Worm (Caenorhabditis elegans): ENCODE data around the gene C12D8.20.

ce11 chrV:10239861-10240260 lies 17.8 kb downstream of the C12D8.20 start, which contains the start of gene fipr-8:
- TF ChIP-seq jun-1 (tag; optimal IDR thresholded peaks at IDR 0.05), result no peak
- no peak for TF ChIP-seq irx-1 (tag; optimal IDR thresholded peaks at IDR 0.05)
- TF ChIP-seq zip-4 (GFP tag; optimal IDR thresholded peaks at IDR 0.05), result no peak
- TF ChIP-seq ces-1 (GFP tag; optimal IDR thresholded peaks at IDR 0.05), result no peak
- TF ChIP-seq snpc-4 (tag; optimal IDR thresholded peaks at IDR 0.05), result no peak
- TF ChIP-seq mdl-1 (tag; optimal IDR thresholded peaks at IDR 0.05), result no peak
- TF ChIP-seq lin-39 (tag; optimal IDR thresholded peaks at IDR 0.05), result no peak
- no peak for TF ChIP-seq nhr-237 (tag; optimal IDR thresholded peaks at IDR 0.05)
- TF ChIP-seq elt-3 (tag; optimal IDR thresholded peaks at IDR 0.05), result no peak
